Worm (Caenorhabditis elegans): Measurements from ENCODE around the gene C17F4.2.

C17F4.2 gene

DNA sequence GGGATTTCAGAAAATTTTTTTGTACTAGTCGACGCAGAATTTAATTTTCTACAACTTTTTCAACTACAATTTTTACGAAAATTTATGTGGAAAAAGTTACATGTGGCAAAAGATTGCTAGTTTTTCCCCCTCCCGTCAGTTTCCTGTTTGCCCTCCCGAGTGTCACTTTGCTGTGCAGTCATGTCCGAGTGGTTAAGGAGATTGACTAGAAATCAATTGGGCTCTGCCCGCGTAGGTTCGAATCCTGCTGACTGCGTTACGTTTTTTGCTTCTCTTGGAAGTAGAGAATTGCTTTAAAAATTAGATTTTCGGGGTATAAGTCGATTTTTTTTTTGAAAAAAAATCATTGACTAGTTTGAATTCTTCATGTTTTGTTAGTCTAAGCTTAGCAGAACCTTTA, 19.3 kb downstream of the C17F4.2 start (continued):
- no peak for TF ChIP-seq lsy-27 (tag; optimal IDR thresholded peaks at IDR 0.05; ENCODE audit: borderline replicate concordance, insufficient read depth)
- no peak for TF ChIP-seq ceh-79 (tag; optimal IDR thresholded peaks at IDR 0.05)
- TF ChIP-seq hmg-20 (GFP tag; IDR thresholded peaks at IDR 0.05) = no peak
- no peak for TF ChIP-seq F37B4.10 (GFP tag; IDR thresholded peaks at IDR 0.05)
- TF ChIP-seq xnd-1 (tag; optimal IDR thresholded peaks at IDR 0.05) = no peak
- TF ChIP-seq Y79H2A.3 (GFP tag; conservative IDR thresholded peaks at IDR 0.05) = no peak
- no peak for TF ChIP-seq ceh-58 (GFP tag; IDR thresholded peaks at IDR 0.05)
- no peak for TF ChIP-seq attf-3 (GFP tag; conservative IDR thresholded peaks at IDR 0.05)
- TF ChIP-seq let-607 (tag; optimal IDR thresholded peaks at IDR 0.05) = no peak
- no peak for TF ChIP-seq C06A6.2 (GFP tag; conservative IDR thresholded peaks at IDR 0.05)
- TF ChIP-seq mcd-1 (GFP tag; IDR thresholded peaks at IDR 0.05) = no peak
- no peak for TF ChIP-seq C17E4.6 (GFP tag; IDR thresholded peaks at IDR 0.05)
- TF ChIP-seq madf-10 (tag; optimal IDR thresholded peaks at IDR 0.05) = no peak
- 0 out of 2 replicates have a peak, but pooled peaks have one; percentile 38 for TF ChIP-seq ztf-25 (GFP tag; IDR thresholded peaks at IDR 0.05)
- no peak for TF ChIP-seq athp-1 (tag; optimal IDR thresholded peaks at IDR 0.05)
- peak; percentile 95 for TF ChIP-seq tbp1 (GFP tag; optimal IDR thresholded peaks at IDR 0.05)
- TF ChIP-seq pha-4 (tag; optimal IDR thresholded peaks at IDR 0.05) = no peak
- TF ChIP-seq snpc-3.4 (tag; optimal IDR thresholded peaks at IDR 0.05) = no peak
- no peak for TF ChIP-seq tlf-1 (GFP tag; optimal IDR thresholded peaks at IDR 0.05)
- peak; percentile 80 for TF ChIP-seq B0261.1 (tag; optimal IDR thresholded peaks at IDR 0.05)
- no peak for TF ChIP-seq nhr-27 (tag; optimal IDR thresholded peaks at IDR 0.05)
- no peak for TF ChIP-seq madf-3 (GFP tag; IDR thresholded peaks at IDR 0.05)
- TF ChIP-seq nfya-1 (tag; optimal IDR thresholded peaks at IDR 0.05; ENCODE audit: borderline replicate concordance, insufficient read depth) = no peak
- TF ChIP-seq sdz-38 (tag; optimal IDR thresholded peaks at IDR 0.05) = no peak

DNA sequence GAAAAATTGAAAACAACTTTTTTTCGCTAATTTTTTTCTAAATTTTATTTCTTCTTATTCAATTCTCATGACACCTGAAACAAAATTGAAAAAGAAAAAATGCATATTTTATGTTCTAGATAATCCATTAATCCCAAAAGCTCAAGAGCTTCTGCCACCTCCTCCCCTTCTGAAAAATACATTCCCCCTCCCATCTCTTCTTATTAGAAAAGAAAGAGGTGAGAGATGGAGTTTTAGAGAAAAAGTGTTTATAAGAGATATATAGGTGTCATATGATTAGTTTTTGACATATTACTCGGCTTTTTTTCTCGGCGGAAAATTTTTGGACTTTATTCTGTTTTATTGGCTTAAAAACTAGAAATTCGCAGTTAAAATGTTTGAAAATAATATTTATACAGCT, 22.1 kb downstream of the C17F4.2 start:
- TF ChIP-seq ztf-6 (GFP tag; IDR thresholded peaks at IDR 0.05) (no peak), unc-130 (GFP tag; optimal IDR thresholded peaks at IDR 0.05) (no peak)

DNA sequence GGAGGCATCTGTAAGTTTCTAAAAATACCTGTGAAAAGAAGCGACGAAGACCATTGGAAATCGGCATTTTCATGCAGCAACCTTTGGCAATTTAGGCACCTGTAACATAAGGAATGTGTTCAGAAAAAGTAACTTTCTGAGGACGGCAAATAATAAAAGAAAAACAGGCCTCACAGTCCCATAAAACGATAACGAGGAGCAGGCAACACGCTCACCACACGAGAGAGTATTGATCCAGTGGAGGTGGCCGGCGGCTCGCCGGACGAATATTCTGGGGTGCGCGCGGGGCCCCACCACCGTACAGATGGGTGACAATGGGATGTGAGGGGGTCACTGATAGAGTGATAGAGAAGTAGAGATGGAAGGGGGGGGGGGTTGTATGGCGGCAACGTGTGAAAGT, 26.5 kb downstream of the C17F4.2 start, which contains the start of gene F02E11.3:
F02E11.3 (minus strand) TSS at position 101 of the 400 bp plus-strand sequence.
- TF ChIP-seq zim-3 (tag; optimal IDR thresholded peaks at IDR 0.05) (no peak), zfh-2 (GFP tag; conservative IDR thresholded peaks at IDR 0.05) (0 out of 2 replicates have a peak, but pooled peaks have one; percentile 43)

DNA sequence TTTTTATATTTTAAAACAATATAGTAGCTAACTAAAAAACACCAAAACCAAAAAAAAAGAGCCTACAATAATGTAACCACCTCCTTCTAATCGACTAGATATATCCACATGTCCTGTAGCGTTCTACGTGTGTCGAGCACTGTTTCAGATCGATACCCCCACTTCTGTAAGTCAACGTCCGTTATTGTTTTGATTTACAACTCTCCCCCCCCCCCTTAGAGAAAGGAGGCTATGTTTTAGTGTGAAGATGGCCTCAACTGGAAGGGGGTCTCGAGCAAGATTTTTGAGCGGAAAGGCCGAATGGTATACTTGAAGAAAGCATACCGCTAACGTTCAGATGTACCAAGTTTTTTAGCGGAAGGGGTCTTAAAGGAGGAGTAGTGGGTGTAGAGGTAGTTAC, 29.2 kb downstream of the C17F4.2 start, which contains the start of gene F02E11.4:
F02E11.4 (minus strand) TSS at position 101 of the 400 bp plus-strand sequence.
- TF ChIP-seq lsl-1 (GFP tag; optimal IDR thresholded peaks at IDR 0.05) (no peak), fkh-3 (tag; optimal IDR thresholded peaks at IDR 0.05) (no peak), ceh-100 (GFP tag; IDR thresholded peaks at IDR 0.05) (no peak), ceh-79 (tag; optimal IDR thresholded peaks at IDR 0.05) (no peak), madf-10 (tag; optimal IDR thresholded peaks at IDR 0.05) (no peak), hlh-12 (tag; optimal IDR thresholded peaks at IDR 0.05) (no peak), sea-2 (GFP tag; IDR thresholded peaks at IDR 0.05) (no peak), madf-6 (GFP tag; IDR thresholded peaks at IDR 0.05) (no peak), gei-17 (GFP tag; optimal IDR thresholded peaks at IDR 0.05) (no peak), mes-4 (tag; optimal IDR thresholded peaks at IDR 0.05) (no peak), hlh-26 (GFP tag; conservative IDR thresholded peaks at IDR 0.05) (no peak), sptf-2 (GFP tag; optimal IDR thresholded peaks at IDR 0.05) (no peak), bed-1 (GFP tag; IDR thresholded peaks at IDR 0.05) (no peak), ceh-27 (GFP tag; optimal IDR thresholded peaks at IDR 0.05) (no peak), ceh-58 (GFP tag; IDR thresholded peaks at IDR 0.05) (no peak), ekl-4 (GFP tag; IDR thresholded peaks at IDR 0.05) (no peak)
